Worm (Caenorhabditis elegans) whole organism, mixed stage, embryonic: ENCODE measurements around the gene gasr-8.

Source experiments
- M03D4.4 ChIP-seq: sonication (generic microtip); optimal IDR thresholded peaks from 2 replicates; lab custom pipeline; 2017; ENCODE audit warnings: mild to moderate bottlenecking, missing genetic modification characterization, missing compliant biosample characterization
- bed-3 ChIP-seq: fragments of 200-800 bp; sonication (Bioruptor generic); optimal IDR thresholded peaks from 3 replicates; lab custom pipeline; 2018; ENCODE audit warnings: mild to moderate bottlenecking, missing genetic modification characterization, moderate library complexity, missing compliant biosample characterization
- blmp-1 ChIP-seq: fragments of 150-350 bp; optimal IDR thresholded peaks from 2 replicates; lab custom pipeline; 2014; ENCODE audit warnings: missing biosample characterization, missing genetic modification characterization
- ceh-39 ChIP-seq: fragments of 150-350 bp; optimal IDR thresholded peaks from 2 replicates; lab custom pipeline; 2014; ENCODE audit warnings: missing biosample characterization, missing genetic modification characterization
- ceh-43 ChIP-seq: fragments of 200-800 bp; sonication (Bioruptor generic); optimal IDR thresholded peaks from 2 replicates; lab custom pipeline; 2018; ENCODE audit warnings: mild to moderate bottlenecking, missing genetic modification characterization, moderate library complexity, missing compliant biosample characterization
- ceh-83 ChIP-seq: fragments of 200-800 bp; sonication (Bioruptor generic); optimal IDR thresholded peaks from 2 replicates; lab custom pipeline; 2018; ENCODE audit warnings: mild to moderate bottlenecking, missing genetic modification characterization, missing compliant biosample characterization
- ces-1 ChIP-seq: fragments of 150-350 bp; optimal IDR thresholded peaks from 2 replicates; lab custom pipeline; 2014; ENCODE audit warnings: missing biosample characterization, missing genetic modification reagents, missing genetic modification characterization
- cnd-1 ChIP-seq: fragments of 200-800 bp; sonication (Bioruptor generic); optimal IDR thresholded peaks from 2 replicates; lab custom pipeline; 2018; ENCODE audit warnings: mild to moderate bottlenecking, missing genetic modification characterization, missing compliant biosample characterization
- drap-1 ChIP-seq: fragments of 200-800 bp; sonication (Bioruptor generic); optimal IDR thresholded peaks from 3 replicates; lab custom pipeline; 2018; ENCODE audit warnings: mild to moderate bottlenecking, missing genetic modification characterization, missing compliant biosample characterization
- elt-1 ChIP-seq: sonication (generic microtip); optimal IDR thresholded peaks from 2 replicates; lab custom pipeline; 2017; ENCODE audit warnings: missing genetic modification characterization, mild to moderate bottlenecking, missing compliant biosample characterization, antibody characterized with exemption, moderate library complexity, borderline replicate concordance; ENCODE audit not compliant: insufficient read depth
- elt-3 ChIP-seq: fragments of 150-350 bp; optimal IDR thresholded peaks from 2 replicates; lab custom pipeline; 2014; ENCODE audit warnings: missing biosample characterization, missing genetic modification characterization
- flh-1 ChIP-seq: fragments of 200-800 bp; sonication (Bioruptor generic); optimal IDR thresholded peaks from 2 replicates; lab custom pipeline; 2018; ENCODE audit warnings: mild to moderate bottlenecking, missing genetic modification characterization, moderate library complexity, missing compliant biosample characterization
- ham-2 ChIP-seq: fragments of 200-800 bp; sonication (Bioruptor generic); optimal IDR thresholded peaks from 2 replicates; lab custom pipeline; 2018; ENCODE audit warnings: mild to moderate bottlenecking, missing genetic modification characterization, missing compliant biosample characterization
- hlh-1 ChIP-seq: fragments of 150-350 bp; optimal IDR thresholded peaks from 2 replicates; lab custom pipeline; 2014; ENCODE audit warnings: missing biosample characterization, missing genetic modification reagents, missing genetic modification characterization
- lin-13 ChIP-seq: fragments of 150-350 bp; optimal IDR thresholded peaks from 2 replicates; lab custom pipeline; 2014; ENCODE audit warnings: missing biosample characterization, missing genetic modification characterization
- lin-32 ChIP-seq: fragments of 200-800 bp; sonication (Bioruptor generic); optimal IDR thresholded peaks from 2 replicates; lab custom pipeline; 2018; ENCODE audit warnings: mild to moderate bottlenecking, missing genetic modification characterization, missing compliant biosample characterization
- lsy-2 ChIP-seq: fragments of 150-350 bp; optimal IDR thresholded peaks from 2 replicates; lab custom pipeline; 2014; ENCODE audit warnings: missing biosample characterization, missing genetic modification characterization
- mab-5 ChIP-seq: fragments of 150-350 bp; optimal IDR thresholded peaks from 2 replicates; lab custom pipeline; 2014; ENCODE audit warnings: missing biosample characterization, missing genetic modification characterization
- mep-1 ChIP-seq: fragments of 150-350 bp; optimal IDR thresholded peaks from 2 replicates; lab custom pipeline; 2017; ENCODE audit warnings: missing biosample characterization, missing genetic modification reagents, missing genetic modification characterization, inconsistent platforms
- mls-2 ChIP-seq: sonication (generic microtip); optimal IDR thresholded peaks from 2 replicates; lab custom pipeline; 2016; ENCODE audit warnings: mild to moderate bottlenecking, missing genetic modification characterization, moderate library complexity, missing compliant biosample characterization
- nhr-12 ChIP-seq: fragments of 150-350 bp; optimal IDR thresholded peaks from 2 replicates; lab custom pipeline; 2014; ENCODE audit warnings: missing biosample characterization, missing genetic modification characterization
- nhr-2 ChIP-seq: fragments of 150-350 bp; optimal IDR thresholded peaks from 2 replicates; lab custom pipeline; 2014; ENCODE audit warnings: missing biosample characterization, missing genetic modification characterization
- nhr-237 ChIP-seq: fragments of 150-350 bp; optimal IDR thresholded peaks from 2 replicates; lab custom pipeline; 2014; ENCODE audit warnings: missing biosample characterization, missing genetic modification characterization
- nhr-28 ChIP-seq: fragments of 150-350 bp; optimal IDR thresholded peaks from 2 replicates; lab custom pipeline; 2014; ENCODE audit warnings: missing biosample characterization, missing genetic modification characterization
- nhr-76 ChIP-seq: sonication (generic microtip); optimal IDR thresholded peaks from 2 replicates; lab custom pipeline; 2017; ENCODE audit warnings: missing biosample characterization, missing genetic modification characterization
- pha-4 ChIP-seq: fragments of 150-350 bp; optimal IDR thresholded peaks from 2 replicates; lab custom pipeline; 2018; ENCODE audit warnings: missing biosample characterization, missing genetic modification reagents, missing genetic modification characterization
- sem-2 ChIP-seq: fragments of 200-800 bp; sonication (Bioruptor generic); optimal IDR thresholded peaks from 2 replicates; lab custom pipeline; 2018; ENCODE audit warnings: mild to moderate bottlenecking, missing genetic modification characterization, missing compliant biosample characterization
- snpc-4 ChIP-seq: fragments of 150-350 bp; optimal IDR thresholded peaks from 2 replicates; lab custom pipeline; 2014; ENCODE audit warnings: missing biosample characterization, missing genetic modification characterization
- sptf-1 ChIP-seq: sonication (generic microtip); optimal IDR thresholded peaks from 2 replicates; lab custom pipeline; 2017; ENCODE audit warnings: mild to moderate bottlenecking, missing genetic modification characterization, moderate library complexity, missing compliant biosample characterization
- tbx-8 ChIP-seq: fragments of 200-800 bp; sonication (Bioruptor generic); optimal IDR thresholded peaks from 2 replicates; lab custom pipeline; 2018; ENCODE audit warnings: mild to moderate bottlenecking, missing genetic modification characterization, moderate library complexity, missing compliant biosample characterization
- unc-120 ChIP-seq: sonication (generic microtip); optimal IDR thresholded peaks from 2 replicates; lab custom pipeline; 2017; ENCODE audit warnings: missing genetic modification characterization, missing compliant biosample characterization; ENCODE audit not compliant: poor library complexity, severe bottlenecking
- unc-39 ChIP-seq: fragments of 150-350 bp; optimal IDR thresholded peaks from 2 replicates; lab custom pipeline; 2014; ENCODE audit warnings: missing biosample characterization, missing genetic modification characterization
- unc-62 ChIP-seq: fragments of 150-350 bp; optimal IDR thresholded peaks from 2 replicates; lab custom pipeline; 2014; ENCODE audit warnings: missing biosample characterization, missing genetic modification reagents, missing genetic modification characterization
- zip-8 ChIP-seq: fragments of 150-350 bp; optimal IDR thresholded peaks from 2 replicates; lab custom pipeline; 2014; ENCODE audit warnings: missing biosample characterization, missing genetic modification characterization
- ztf-11 ChIP-seq: fragments of 150-350 bp; optimal IDR thresholded peaks from 2 replicates; lab custom pipeline; 2014; ENCODE audit warnings: missing biosample characterization, missing genetic modification characterization

gasr-8 gene

ce11 chrV:14695713-14696112 is 6.8 kb downstream of the gasr-8 start:
- TF ChIP-seq M03D4.4 (tag; lab: Kevin White, UChicago) (no peak), unc-62 (GFP tag; lab: Kevin White, UChicago) (peak; percentile 32), lsy-2 (no peak), lin-32 (GFP tag; lab: Kevin White, UChicago) (no peak), hlh-1 (tag; lab: Kevin White, UChicago) (peak; percentile 50), mls-2 (tag; lab: Kevin White, UChicago) (no peak), elt-1 (tag; lab: Kevin White, UChicago) (no peak), zip-8 (tag; lab: Kevin White, UChicago) (no peak), nhr-2 (tag; lab: Kevin White, UChicago) (no peak), unc-120 (tag; lab: Kevin White, UChicago) (peak; percentile 35), ceh-39 (tag; lab: Kevin White, UChicago) (no peak), nhr-28 (tag; lab: Kevin White, UChicago) (no peak)
- TF ChIP-seq, all 35 proteins: peak for 3

ce11 chrV:14696604-14697307 is 7.8 kb downstream of the gasr-8 start, which contains the start of gene unc-112:
Gene unc-112, minus strand, starts transcription at chrV:14696654.
- peak; percentile 66 for TF ChIP-seq mep-1 (tag; lab: Kevin White, UChicago)
- TF ChIP-seq zip-8 (tag; lab: Kevin White, UChicago), result no peak
- TF ChIP-seq unc-62 (GFP tag; lab: Kevin White, UChicago), result peak; percentile 97
- TF ChIP-seq unc-120 (tag; lab: Kevin White, UChicago), result peak; percentile 99
- peak; percentile 31 for TF ChIP-seq nhr-237
- TF ChIP-seq nhr-12, result no peak
- TF ChIP-seq elt-1 (tag; lab: Kevin White, UChicago), result no peak
- peak; percentile 77 for TF ChIP-seq sptf-1 (tag; lab: Kevin White, UChicago)
- TF ChIP-seq sem-2 (GFP tag; lab: Kevin White, UChicago), result no peak
- peak; percentile 86 for TF ChIP-seq ham-2 (GFP tag; lab: Kevin White, UChicago)
- no peak for TF ChIP-seq nhr-28 (tag; lab: Kevin White, UChicago)
- no peak for TF ChIP-seq blmp-1
- TF ChIP-seq lsy-2, result peak; percentile 35
- TF ChIP-seq mab-5 (tag; lab: Kevin White, UChicago), result no peak
- TF ChIP-seq ces-1 (GFP tag; lab: Kevin White, UChicago), result peak; percentile 90
- TF ChIP-seq M03D4.4 (tag; lab: Kevin White, UChicago), result peak; percentile 42
- peak; percentile 89 for TF ChIP-seq mls-2 (tag; lab: Kevin White, UChicago)
- peak; percentile 91 for TF ChIP-seq drap-1
- TF ChIP-seq flh-1 (GFP tag; lab: Kevin White, UChicago), result no peak
- no peak for TF ChIP-seq snpc-4 (tag; lab: Kevin White, UChicago)
- TF ChIP-seq nhr-76 (tag; lab: Kevin White, UChicago), result no peak
- no peak for TF ChIP-seq tbx-8 (GFP tag; lab: Kevin White, UChicago)
- peak; percentile 78 for TF ChIP-seq ztf-11
- TF ChIP-seq elt-3 (tag; lab: Kevin White, UChicago), result peak; percentile 14
- peak; percentile 76 for TF ChIP-seq cnd-1 (tag; lab: Kevin White, UChicago)
- no peak for TF ChIP-seq ceh-43 (GFP tag; lab: Kevin White, UChicago)
- no peak for TF ChIP-seq ceh-83 (GFP tag; lab: Kevin White, UChicago)
- peak; percentile 6 for TF ChIP-seq ceh-39 (tag; lab: Kevin White, UChicago)
- no peak for TF ChIP-seq bed-3 (GFP tag; lab: Kevin White, UChicago)
- TF ChIP-seq lin-13 (tag; lab: Kevin White, UChicago), result peak; percentile 15
- peak; percentile 80 for TF ChIP-seq pha-4 (tag; lab: Kevin White, UChicago)
- TF ChIP-seq nhr-2 (tag; lab: Kevin White, UChicago), result peak; percentile 72
- TF ChIP-seq lin-32 (GFP tag; lab: Kevin White, UChicago), result no peak
- TF ChIP-seq unc-39, result no peak
- peak; percentile 98 for TF ChIP-seq hlh-1 (tag; lab: Kevin White, UChicago)
- TF ChIP-seq, all 35 proteins: peak for 19

ce11 chrV:14698005-14698404 is 9.1 kb downstream of the gasr-8 start:
- TF ChIP-seq lsy-2 (peak; percentile 17), flh-1 (GFP tag; lab: Kevin White, UChicago) (no peak)
